Worm (Caenorhabditis elegans) whole organism, L4 larva: ENCODE results near the gene his-40.

Experiments
- D1046.2 ChIP-seq: fragments of 200-800 bp; sonication (Bioruptor generic); IDR thresholded peaks from 2 replicates; pipeline ENCODE4 v1.3.6; 2022; ENCODE audit warnings: missing genetic modification characterization, missing compliant biosample characterization
- F26F4.8 ChIP-seq: fragments of 200-800 bp; sonication (Bioruptor generic); conservative IDR thresholded peaks from 2 replicates; pipeline ENCODE4 v1.3.6; 2022; ENCODE audit warnings: missing genetic modification characterization, missing compliant biosample characterization
- T26A8.4 ChIP-seq: fragments of 200-800 bp; sonication (Bioruptor generic); IDR thresholded peaks from 2 replicates; pipeline ENCODE4 v1.3.6; 2022; ENCODE audit warnings: missing genetic modification characterization, missing compliant biosample characterization
- ceh-28 ChIP-seq: fragments of 150-350 bp; optimal IDR thresholded peaks from 2 replicates; lab custom pipeline; 2014; ENCODE audit warnings: missing biosample characterization, missing genetic modification reagents, missing genetic modification characterization
- ceh-32 ChIP-seq: sonication (generic microtip); optimal IDR thresholded peaks from 2 replicates; lab custom pipeline; 2016; ENCODE audit warnings: mild to moderate bottlenecking, missing genetic modification characterization, missing compliant biosample characterization; ENCODE audit not compliant: poor library complexity
- cey-2 ChIP-seq: sonication (generic microtip); optimal IDR thresholded peaks from 3 replicates; lab custom pipeline; 2017; ENCODE audit warnings: missing genetic modification characterization, mild to moderate bottlenecking, missing compliant biosample characterization, antibody characterized with exemption, borderline replicate concordance; ENCODE audit not compliant: insufficient read depth
- ctbp-1 ChIP-seq: fragments of 200-800 bp; sonication (Bioruptor generic); IDR thresholded peaks from 2 replicates; pipeline ENCODE4 v1.3.6; 2022; ENCODE audit warnings: missing genetic modification reagents, missing genetic modification characterization, missing compliant biosample characterization
- daf-16 ChIP-seq, 3 experiments: sonication (generic microtip); optimal IDR thresholded peaks; 2 replicates each; lab custom pipeline; 2016 to 2017; ENCODE audit warnings: missing genetic modification characterization in 3 of 3, missing genetic modification reagents in 3 of 3, mild to moderate bottlenecking in 2 of 3, missing compliant biosample characterization in 2 of 3, missing biosample characterization in 1 of 3, moderate library complexity in 1 of 3
- daf-19 ChIP-seq: fragments of 200-800 bp; sonication (Bioruptor generic); conservative IDR thresholded peaks from 2 replicates; pipeline ENCODE4 v1.3.6; 2022; ENCODE audit warnings: missing genetic modification characterization, missing compliant biosample characterization
- dmd-9 ChIP-seq: fragments of 200-800 bp; sonication (Bioruptor generic); IDR thresholded peaks from 2 replicates; pipeline ENCODE4 v1.3.6; 2022; ENCODE audit warnings: missing genetic modification reagents, missing genetic modification characterization, missing compliant biosample characterization
- dpl-1 ChIP-seq: fragments of 150-350 bp; optimal IDR thresholded peaks from 2 replicates; lab custom pipeline; 2014; ENCODE audit warnings: missing biosample characterization, missing genetic modification reagents, missing genetic modification characterization
- duxl-1 ChIP-seq: sonication (generic microtip); optimal IDR thresholded peaks from 2 replicates; lab custom pipeline; 2016; ENCODE audit warnings: mild to moderate bottlenecking, missing genetic modification characterization, moderate library complexity, missing compliant biosample characterization; ENCODE audit not compliant: poor library complexity
- egl-43 ChIP-seq: fragments of 200-800 bp; sonication (Bioruptor generic); IDR thresholded peaks from 2 replicates; pipeline ENCODE4 v1.3.6; 2022; ENCODE audit warnings: missing genetic modification reagents, missing genetic modification characterization, missing compliant biosample characterization
- hif-1 ChIP-seq, 2 experiments: sonication (generic microtip); optimal IDR thresholded peaks; 2 replicates each; lab custom pipeline; 2016 to 2017; ENCODE audit warnings: missing compliant biosample characterization in 2 of 2, missing genetic modification characterization in 2 of 2, missing genetic modification reagents in 2 of 2, missing genotype in 2 of 2, mild to moderate bottlenecking in 1 of 2
- hlh-11 ChIP-seq: fragments of 200-800 bp; sonication (Bioruptor generic); optimal IDR thresholded peaks from 2 replicates; lab custom pipeline; 2018; ENCODE audit warnings: mild to moderate bottlenecking, missing genetic modification characterization, missing compliant biosample characterization
- hlh-30 ChIP-seq: sonication (generic microtip); optimal IDR thresholded peaks from 2 replicates; lab custom pipeline; 2017; ENCODE audit warnings: antibody characterized with exemption, mild to moderate bottlenecking, missing genetic modification characterization, missing compliant biosample characterization; ENCODE audit not compliant: insufficient read depth
- jun-1 ChIP-seq: fragments of 150-350 bp; optimal IDR thresholded peaks from 2 replicates; lab custom pipeline; 2014; ENCODE audit warnings: missing biosample characterization, missing genetic modification reagents, missing genetic modification characterization
- lin-29 ChIP-seq: fragments of 200-800 bp; sonication (Bioruptor generic); IDR thresholded peaks from 2 replicates; pipeline ENCODE4 v1.3.6; 2022; ENCODE audit warnings: missing genetic modification reagents, missing genetic modification characterization, missing compliant biosample characterization
- lin-39 ChIP-seq: fragments of 150-350 bp; optimal IDR thresholded peaks from 2 replicates; lab custom pipeline; 2014; ENCODE audit warnings: missing biosample characterization, missing genetic modification reagents, missing genetic modification characterization
- mdl-1 ChIP-seq, 2 experiments: fragments of 150-350 bp in 1 of 2; sonication (generic microtip) in 1 of 2; optimal IDR thresholded peaks; 2 replicates each; lab custom pipeline; 2014 to 2017; ENCODE audit warnings: missing biosample characterization in 2 of 2, missing genetic modification characterization in 2 of 2
- mep-1 ChIP-seq: fragments of 150-350 bp; sonication (generic microtip); optimal IDR thresholded peaks from 3 replicates; lab custom pipeline; 2014; ENCODE audit warnings: missing biosample characterization, missing genetic modification characterization
- mes-2 ChIP-seq: sonication (generic microtip); optimal IDR thresholded peaks from 2 replicates; lab custom pipeline; 2016; ENCODE audit warnings: missing genotype, mild to moderate bottlenecking, missing genetic modification characterization, missing compliant biosample characterization; ENCODE audit not compliant: poor library complexity, severe bottlenecking
- mxl-2 ChIP-seq: fragments of 200-800 bp; sonication (Bioruptor generic); conservative IDR thresholded peaks from 2 replicates; pipeline ENCODE4 v1.3.6; 2022; ENCODE audit warnings: missing genetic modification reagents, missing genetic modification characterization, missing compliant biosample characterization
- mxl-3 ChIP-seq: fragments of 200-800 bp; sonication (Bioruptor generic); optimal IDR thresholded peaks from 2 replicates; lab custom pipeline; 2018; ENCODE audit warnings: mild to moderate bottlenecking, missing genetic modification characterization, missing compliant biosample characterization
- nhr-11 ChIP-seq: fragments of 150-350 bp; optimal IDR thresholded peaks from 2 replicates; lab custom pipeline; 2014; ENCODE audit warnings: missing biosample characterization, missing genetic modification characterization
- nhr-237 ChIP-seq: sonication (generic microtip); optimal IDR thresholded peaks from 2 replicates; lab custom pipeline; 2017; ENCODE audit warnings: missing biosample characterization, missing genetic modification characterization
- nhr-28 ChIP-seq: fragments of 150-350 bp; optimal IDR thresholded peaks from 2 replicates; lab custom pipeline; 2014; ENCODE audit warnings: missing biosample characterization, missing genetic modification characterization
- nhr-6 ChIP-seq: fragments of 150-350 bp; optimal IDR thresholded peaks from 2 replicates; lab custom pipeline; 2014; ENCODE audit warnings: missing biosample characterization, missing genetic modification characterization
- nhr-77 ChIP-seq: fragments of 150-350 bp; optimal IDR thresholded peaks from 2 replicates; lab custom pipeline; 2014; ENCODE audit warnings: missing biosample characterization, missing genetic modification characterization
- pha-4 ChIP-seq, 2 experiments: fragments of 150-350 bp in 1 of 2; fragments of 200-800 bp in 1 of 2; sonication (Bioruptor generic) in 1 of 2; IDR thresholded peaks in 1 of 2; optimal IDR thresholded peaks in 1 of 2; 2 replicates each; pipeline versions ENCODE4 v1.3.6 to Lab custom; 2014 to 2022; ENCODE audit warnings: missing genetic modification characterization in 2 of 2, missing genetic modification reagents in 2 of 2, missing biosample characterization in 1 of 2, missing compliant biosample characterization in 1 of 2
- php-3 ChIP-seq: fragments of 200-800 bp; sonication (Bioruptor generic); IDR thresholded peaks from 2 replicates; pipeline ENCODE4 v1.3.6; 2022; ENCODE audit warnings: missing genetic modification reagents, missing genetic modification characterization, missing compliant biosample characterization
- pqm-1 ChIP-seq: sonication (generic microtip); optimal IDR thresholded peaks from 2 replicates; lab custom pipeline; 2017; ENCODE audit warnings: missing biosample characterization, missing genetic modification characterization
- rbr-2 ChIP-seq: sonication (generic microtip); optimal IDR thresholded peaks from 2 replicates; lab custom pipeline; 2016; ENCODE audit warnings: missing genotype, missing genetic modification characterization, missing compliant biosample characterization
- saeg-2 ChIP-seq: fragments of 200-800 bp; sonication (Bioruptor generic); IDR thresholded peaks from 2 replicates; pipeline ENCODE4 v1.3.6; 2022; ENCODE audit warnings: missing genetic modification reagents, missing genetic modification characterization, missing compliant biosample characterization
- skn-1 ChIP-seq: fragments of 150-350 bp; optimal IDR thresholded peaks from 2 replicates; lab custom pipeline; 2014; ENCODE audit warnings: missing biosample characterization, missing genetic modification characterization
- spr-1 ChIP-seq: sonication (generic microtip); optimal IDR thresholded peaks from 2 replicates; lab custom pipeline; 2016; ENCODE audit warnings: mild to moderate bottlenecking, missing genetic modification characterization, missing compliant biosample characterization
- spr-3 ChIP-seq: fragments of 200-800 bp; sonication (Bioruptor generic); optimal IDR thresholded peaks from 2 replicates; lab custom pipeline; 2018; ENCODE audit warnings: mild to moderate bottlenecking, missing genetic modification characterization, missing compliant biosample characterization
- tra-1 ChIP-seq: fragments of 200-800 bp; sonication (Bioruptor generic); IDR thresholded peaks from 2 replicates; pipeline ENCODE4 v1.3.6; 2022; ENCODE audit warnings: missing genetic modification reagents, missing genetic modification characterization, missing compliant biosample characterization
- unc-62 ChIP-seq, 3 experiments: fragments of 150-350 bp in 1 of 3; sonication (generic microtip); optimal IDR thresholded peaks in 2 of 3; peaks in 1 of 3; 1 replicate in 1 of 3; 2 replicates in 2 of 3; lab custom pipeline; 2014 to 2017; ENCODE audit warnings: missing biosample characterization in 3 of 3, missing genetic modification characterization in 3 of 3, missing genetic modification reagents in 3 of 3, missing genotype in 1 of 3
- vab-7 ChIP-seq: fragments of 200-800 bp; sonication (Bioruptor generic); IDR thresholded peaks from 2 replicates; pipeline ENCODE4 v1.3.6; 2022; ENCODE audit warnings: missing genetic modification reagents, missing genetic modification characterization, missing compliant biosample characterization
- zfp-2 ChIP-seq: sonication (generic microtip); optimal IDR thresholded peaks from 2 replicates; lab custom pipeline; 2016; ENCODE audit warnings: mild to moderate bottlenecking, missing genetic modification characterization, missing compliant biosample characterization
- zfp-3 ChIP-seq: fragments of 200-800 bp; sonication (Bioruptor generic); conservative IDR thresholded peaks from 2 replicates; pipeline ENCODE4 v1.3.6; 2022; ENCODE audit warnings: missing genetic modification reagents, missing genetic modification characterization, missing compliant biosample characterization

his-40 gene

ce11 chrX:7334302-7334724, 24.4 kb downstream of the his-40 start, which contains the start of gene epg-7 (continued):
- peak; percentile 9 for TF ChIP-seq zfp-2
- peak in 1 of 2 experiments; percentile 100 for TF ChIP-seq unc-62 (GFP tag; optimal IDR thresholded peaks at IDR 0.05 in 1 of 2; lab: Kevin White, UChicago)
- no peak for TF ChIP-seq unc-62 (tag; optimal IDR thresholded peaks at IDR 0.05; lab: Kevin White, UChicago)
- peak; percentile 37 for TF ChIP-seq spr-3 (GFP tag; lab: Kevin White, UChicago)
- peak; percentile 86 for TF ChIP-seq nhr-6 (tag; lab: Kevin White, UChicago)
- peak; percentile 93 for TF ChIP-seq nhr-11 (tag; lab: Kevin White, UChicago)
- no peak for TF ChIP-seq cey-2 (tag; lab: Kevin White, UChicago)
- TF ChIP-seq vab-7 (GFP tag; lab: Robert Waterston, UW), result peak; percentile 55; the same call in 1 of the 2 replicates
- 0 out of 2 replicates have a peak, but pooled peaks have one; percentile 56 for TF ChIP-seq lin-29
- TF ChIP-seq nhr-237 (tag; lab: Kevin White, UChicago), result no peak
- TF ChIP-seq spr-1, result peak; percentile 79
- peak; percentile 63 for TF ChIP-seq ceh-32
- no peak for TF ChIP-seq F26F4.8
- peak; percentile 88 for TF ChIP-seq pha-4 (GFP tag; IDR thresholded peaks at IDR 0.05; lab: Robert Waterston, UW)
- no peak for TF ChIP-seq pha-4 (tag; optimal IDR thresholded peaks at IDR 0.05; lab: Kevin White, UChicago)
- peak; percentile 97 for TF ChIP-seq hlh-11
- peak; percentile 89 for TF ChIP-seq mxl-3
- TF ChIP-seq rbr-2, result peak; percentile 96
- peak; percentile 83 for TF ChIP-seq jun-1 (tag; lab: Kevin White, UChicago)
- peak; percentile 21 for TF ChIP-seq ceh-28 (tag; lab: Kevin White, UChicago)
- TF ChIP-seq dpl-1 (GFP tag; lab: Kevin White, UChicago), result peak; percentile 75

DNA sequence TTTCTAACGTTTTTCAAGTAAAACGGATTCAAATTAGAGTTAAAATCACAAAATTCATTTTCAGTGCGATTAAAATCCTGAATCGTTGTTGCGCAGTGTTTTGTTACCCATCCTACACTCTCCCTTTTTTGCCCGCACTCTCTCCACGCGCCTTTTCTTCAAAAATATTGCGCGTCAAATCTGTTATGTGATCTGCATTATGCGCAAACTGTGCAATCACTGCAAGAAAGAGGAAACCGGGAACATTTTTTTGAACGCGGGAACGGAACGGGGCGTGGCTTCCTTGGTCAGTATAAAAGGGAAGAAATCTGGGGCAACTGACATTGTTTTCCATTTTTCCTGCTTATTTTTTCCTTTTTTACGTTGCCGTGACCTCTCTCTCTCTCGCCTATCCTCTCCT, 30.5 kb downstream of the his-40 start:
- peak; percentile 12 for TF ChIP-seq hlh-30
- no peak for TF ChIP-seq zfp-3 (GFP tag; lab: Robert Waterston, UW)
- peak; percentile 56 for TF ChIP-seq mes-2 (tag; lab: Kevin White, UChicago)
- peak; percentile 30 for TF ChIP-seq dpl-1 (GFP tag; lab: Kevin White, UChicago)
- no peak for TF ChIP-seq ctbp-1 (GFP tag; lab: Robert Waterston, UW)
- no peak for TF ChIP-seq pha-4 (GFP tag; IDR thresholded peaks at IDR 0.05; lab: Robert Waterston, UW)
- no peak for TF ChIP-seq pha-4 (tag; optimal IDR thresholded peaks at IDR 0.05; lab: Kevin White, UChicago)
- TF ChIP-seq mxl-3, result no peak
- peak; percentile 46; the same call in 1 of the 2 replicates for TF ChIP-seq egl-43 (GFP tag; lab: Robert Waterston, UW)
- TF ChIP-seq duxl-1 (tag; lab: Kevin White, UChicago), result peak; percentile 36
- TF ChIP-seq unc-62 (GFP tag; optimal IDR thresholded peaks at IDR 0.05 in 1 of 2; lab: Kevin White, UChicago), result peak in 1 of 2 experiments; percentile 3
- TF ChIP-seq unc-62 (tag; optimal IDR thresholded peaks at IDR 0.05; lab: Kevin White, UChicago), result no peak
- TF ChIP-seq nhr-6 (tag; lab: Kevin White, UChicago), result no peak
- peak in 1 of 2 experiments; percentile 10 for TF ChIP-seq hif-1 (tag; optimal IDR thresholded peaks at IDR 0.05; lab: Kevin White, UChicago)

DNA sequence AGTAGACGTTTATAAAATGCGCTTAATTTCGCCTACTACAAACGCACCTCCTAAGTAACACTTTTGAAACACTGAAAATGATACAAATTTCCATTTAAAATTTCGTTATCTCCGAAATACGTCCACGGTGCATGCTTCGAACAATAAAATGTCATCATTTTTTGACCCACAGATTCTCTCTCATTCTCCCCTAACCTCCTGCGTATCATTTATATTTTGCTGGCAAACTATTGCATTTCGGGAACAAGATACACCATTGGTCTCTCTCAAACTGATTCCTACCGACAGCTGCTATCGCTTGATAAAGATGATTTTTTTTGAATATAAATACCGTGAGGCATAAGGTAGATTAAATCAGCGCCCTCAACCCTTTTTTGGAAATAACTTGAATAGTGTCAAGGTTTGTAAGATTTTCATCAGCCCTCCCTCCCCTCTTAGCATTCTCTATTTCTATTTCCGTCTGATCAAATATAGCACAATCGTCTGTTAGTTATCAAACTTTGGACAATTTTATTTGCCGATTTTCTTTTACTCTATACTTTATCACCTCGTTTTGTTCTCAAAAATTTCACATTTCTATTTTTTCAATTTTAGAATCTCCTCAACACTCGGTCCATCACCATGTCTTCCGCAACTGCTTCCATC, 31.1 kb downstream of the his-40 start, which contains the start of gene C07D8.6:
TSS of gene C07D8.6 (plus strand) at position 595 of the 645 bp plus-strand sequence.
- TF ChIP-seq daf-19, result no peak
- peak; percentile 95 for TF ChIP-seq pqm-1 (tag; lab: Kevin White, UChicago)
- 0 out of 2 replicates have a peak, but pooled peaks have one; percentile 33 for TF ChIP-seq saeg-2 (GFP tag; lab: Robert Waterston, UW)
- no peak for TF ChIP-seq T26A8.4 (GFP tag; lab: Robert Waterston, UW)
- no peak for TF ChIP-seq mxl-2 (GFP tag; lab: Robert Waterston, UW)
- TF ChIP-seq skn-1 (tag; lab: Kevin White, UChicago), result no peak
- peak; percentile 26 for TF ChIP-seq mes-2 (tag; lab: Kevin White, UChicago)
- TF ChIP-seq nhr-6 (tag; lab: Kevin White, UChicago), result peak; percentile 60
- no peak for TF ChIP-seq dmd-9
- peak; percentile 53; the same call in 1 of the 2 replicates for TF ChIP-seq tra-1
- peak; percentile 95 for TF ChIP-seq nhr-28 (tag; lab: Kevin White, UChicago)
- no peak for TF ChIP-seq D1046.2 (GFP tag; lab: Robert Waterston, UW)
- peak; percentile 59 for TF ChIP-seq hlh-30
- no peak for TF ChIP-seq lin-39
- TF ChIP-seq nhr-77 (tag; lab: Kevin White, UChicago), result peak; percentile 70
- TF ChIP-seq daf-16 (GFP tag; optimal IDR thresholded peaks at IDR 0.05; lab: Kevin White, UChicago), result peak in 1 of 2 experiments; percentile 60
- TF ChIP-seq daf-16 (tag; optimal IDR thresholded peaks at IDR 0.05; lab: Kevin White, UChicago), result peak; percentile 87
- TF ChIP-seq php-3 (GFP tag; lab: Robert Waterston, UW), result peak; percentile 58; the same call in 1 of the 2 replicates
- peak; percentile 59 for TF ChIP-seq mep-1 (tag; lab: Kevin White, UChicago)
- peak; percentile 89 for TF ChIP-seq hlh-11
- TF ChIP-seq mxl-3, result peak; percentile 82
- TF ChIP-seq mdl-1 (tag; optimal IDR thresholded peaks at IDR 0.05; lab: Kevin White, UChicago), result peak in 1 of 2 experiments; percentile 50
- no peak for TF ChIP-seq ctbp-1 (GFP tag; lab: Robert Waterston, UW)
